Fruit fly (Drosophila melanogaster) whole organism, embryonic: Measurements from ENCODE around the gene Chchd2.

Experiments
- CG11085 ChIP-seq: fragments of 200-800 bp; sonication (Bioruptor generic); IDR thresholded peaks from 2 replicates; pipeline ENCODE4 v1.3.6; 2022; ENCODE audit warnings: missing biosample characterization, missing genetic modification characterization
- CG2116 ChIP-seq: fragments of 200-800 bp; sonication (Bioruptor generic); optimal IDR thresholded peaks from 3 replicates; lab custom pipeline; 2018; ENCODE audit warnings: missing biosample characterization, mild to moderate bottlenecking, missing genetic modification characterization
- CG7839 ChIP-seq: fragments of 200-800 bp; sonication (Bioruptor generic); optimal IDR thresholded peaks from 3 replicates; lab custom pipeline; 2018; ENCODE audit warnings: missing biosample characterization, mild to moderate bottlenecking, missing genetic modification characterization, moderate library complexity
- CoRest ChIP-seq: fragments of 200-800 bp; sonication (Bioruptor generic); optimal IDR thresholded peaks from 3 replicates; lab custom pipeline; 2018; ENCODE audit warnings: missing biosample characterization, mild to moderate bottlenecking, missing genetic modification characterization, moderate library complexity
- H15 ChIP-seq: fragments of 200-800 bp; sonication (Bioruptor generic); IDR thresholded peaks from 3 replicates; pipeline ENCODE4 v1.3.6; 2022; ENCODE audit warnings: missing biosample characterization, missing genetic modification characterization
- br ChIP-seq: fragments of >200 bp; optimal IDR thresholded peaks from 2 replicates; lab custom pipeline; 2017
- insv ChIP-seq, 2 experiments: fragments of 200-800 bp; sonication (Bioruptor generic); optimal IDR thresholded peaks; 3 replicates each; lab custom pipeline; 2016 to 2018; ENCODE audit warnings: missing biosample characterization in 2 of 2, missing genetic modification characterization in 2 of 2
- mam ChIP-seq: fragments of 200-800 bp; sonication (Bioruptor generic); optimal IDR thresholded peaks from 3 replicates; lab custom pipeline; 2016; ENCODE audit warnings: missing biosample characterization, missing genetic modification characterization
- org-1 ChIP-seq: fragments of 200-800 bp; sonication (Bioruptor generic); optimal IDR thresholded peaks from 2 replicates; lab custom pipeline; 2017; ENCODE audit warnings: missing biosample characterization, missing genetic modification characterization
- salm ChIP-seq: fragments of 200-800 bp; sonication (Bioruptor generic); optimal IDR thresholded peaks from 2 replicates; lab custom pipeline; 2018; ENCODE audit warnings: missing biosample characterization, mild to moderate bottlenecking, missing genetic modification characterization

dm6 chrX:17149652-17150266, 958 bp downstream of the Chchd2 start:
- no peak for TF ChIP-seq br
- no peak for TF ChIP-seq CG11085 (GFP tag; lab: Robert Waterston, UW)
- TF ChIP-seq H15 (GFP tag; lab: Robert Waterston, UW), result no peak
- TF ChIP-seq CoRest (tag; lab: Kevin White, UChicago), result no peak
- no peak for TF ChIP-seq salm (tag; lab: Kevin White, UChicago)
- TF ChIP-seq org-1 (GFP tag; lab: Kevin White, UChicago), result no peak
- TF ChIP-seq mam (GFP tag; lab: Kevin White, UChicago), result no peak
- no peak for TF ChIP-seq insv (GFP tag; optimal IDR thresholded peaks at IDR 0.05; lab: Kevin White, UChicago)
- no peak for TF ChIP-seq CG2116 (GFP tag; lab: Kevin White, UChicago)
- no peak for TF ChIP-seq CG7839 (tag; lab: Kevin White, UChicago)
